Worm (Caenorhabditis elegans) whole organism, late embryonic: ENCODE measurements around the gene ciao-2B.

Experiments
- K02D7.2 ChIP-seq: sonication (generic microtip); optimal IDR thresholded peaks from 2 replicates; lab custom pipeline; 2017; ENCODE audit warnings: mild to moderate bottlenecking, missing genetic modification characterization, missing compliant biosample characterization
- K09A11.1 ChIP-seq: sonication (generic microtip); optimal IDR thresholded peaks from 2 replicates; lab custom pipeline; 2017; ENCODE audit warnings: antibody characterized with exemption, mild to moderate bottlenecking, missing genetic modification characterization, missing compliant biosample characterization; ENCODE audit not compliant: insufficient read depth
- T23F11.4 ChIP-seq: fragments of 200-800 bp; sonication (Bioruptor generic); optimal IDR thresholded peaks from 2 replicates; lab custom pipeline; 2018; ENCODE audit warnings: mild to moderate bottlenecking, missing genetic modification characterization, missing compliant biosample characterization
- ama-1 ChIP-seq: fragments of 150-350 bp; optimal IDR thresholded peaks from 2 replicates; lab custom pipeline; 2014
- ceh-14 ChIP-seq: sonication (generic microtip); optimal IDR thresholded peaks from 2 replicates; lab custom pipeline; 2016; ENCODE audit warnings: missing genotype, missing genetic modification characterization, missing compliant biosample characterization
- ceh-18 ChIP-seq: sonication (generic microtip); optimal IDR thresholded peaks from 2 replicates; lab custom pipeline; 2016; ENCODE audit warnings: missing genetic modification characterization, missing compliant biosample characterization
- ceh-19 ChIP-seq: fragments of 200-800 bp; sonication (Bioruptor generic); optimal IDR thresholded peaks from 2 replicates; lab custom pipeline; 2018; ENCODE audit warnings: mild to moderate bottlenecking, missing genetic modification characterization, missing compliant biosample characterization
- ceh-24 ChIP-seq: sonication (generic microtip); optimal IDR thresholded peaks from 2 replicates; lab custom pipeline; 2016; ENCODE audit warnings: mild to moderate bottlenecking, missing genetic modification characterization, missing compliant biosample characterization
- ceh-30 ChIP-seq: fragments of 150-350 bp; optimal IDR thresholded peaks from 2 replicates; lab custom pipeline; 2014; ENCODE audit warnings: missing biosample characterization, missing genetic modification characterization
- ceh-31 ChIP-seq: sonication (generic microtip); optimal IDR thresholded peaks from 2 replicates; lab custom pipeline; 2016; ENCODE audit warnings: missing genetic modification characterization, missing compliant biosample characterization
- ceh-34 ChIP-seq: sonication (generic microtip); optimal IDR thresholded peaks from 2 replicates; lab custom pipeline; 2016; ENCODE audit warnings: mild to moderate bottlenecking, missing genetic modification characterization, missing compliant biosample characterization
- ceh-48 ChIP-seq: sonication (generic microtip); optimal IDR thresholded peaks from 2 replicates; lab custom pipeline; 2016; ENCODE audit warnings: missing genetic modification characterization, inconsistent platforms, missing compliant biosample characterization
- ceh-9 ChIP-seq: sonication (generic microtip); optimal IDR thresholded peaks from 2 replicates; lab custom pipeline; 2016; ENCODE audit warnings: mild to moderate bottlenecking, missing genetic modification characterization, inconsistent platforms, missing compliant biosample characterization
- che-1 ChIP-seq: sonication (generic microtip); optimal IDR thresholded peaks from 2 replicates; lab custom pipeline; 2016; ENCODE audit warnings: mild to moderate bottlenecking, missing genetic modification characterization, missing compliant biosample characterization
- dmd-4 ChIP-seq: sonication (generic microtip); optimal IDR thresholded peaks from 2 replicates; lab custom pipeline; 2016; ENCODE audit warnings: borderline replicate concordance, missing genetic modification characterization, missing compliant biosample characterization
- dve-1 ChIP-seq: sonication (generic microtip); optimal IDR thresholded peaks from 2 replicates; lab custom pipeline; 2017; ENCODE audit warnings: antibody characterized with exemption, mild to moderate bottlenecking, missing genetic modification characterization, missing compliant biosample characterization
- elt-2 ChIP-seq: sonication (generic microtip); optimal IDR thresholded peaks from 2 replicates; lab custom pipeline; 2016; ENCODE audit warnings: missing genetic modification reagents, missing genetic modification characterization, missing compliant biosample characterization
- eyg-1 ChIP-seq: sonication (generic microtip); optimal IDR thresholded peaks from 2 replicates; lab custom pipeline; 2016; ENCODE audit warnings: missing genotype, missing genetic modification characterization, missing compliant biosample characterization
- fax-1 ChIP-seq: sonication (generic microtip); optimal IDR thresholded peaks from 2 replicates; lab custom pipeline; 2016; ENCODE audit warnings: missing genotype, missing genetic modification characterization, missing compliant biosample characterization
- fkh-6 ChIP-seq: sonication (generic microtip); optimal IDR thresholded peaks from 2 replicates; lab custom pipeline; 2016; ENCODE audit warnings: missing genetic modification characterization, missing compliant biosample characterization
- hlh-6 ChIP-seq: sonication (generic microtip); optimal IDR thresholded peaks from 2 replicates; lab custom pipeline; 2016; ENCODE audit warnings: missing genotype, missing genetic modification characterization, missing compliant biosample characterization
- hlh-8 ChIP-seq: sonication (generic microtip); optimal IDR thresholded peaks from 2 replicates; lab custom pipeline; 2016; ENCODE audit warnings: missing genotype, missing genetic modification characterization, missing compliant biosample characterization
- lin-11 ChIP-seq: fragments of 200-800 bp; sonication (Bioruptor generic); optimal IDR thresholded peaks from 2 replicates; lab custom pipeline; 2018; ENCODE audit warnings: mild to moderate bottlenecking, missing genetic modification characterization, missing compliant biosample characterization
- madf-2 ChIP-seq: sonication (generic microtip); optimal IDR thresholded peaks from 2 replicates; lab custom pipeline; 2017; ENCODE audit warnings: missing genetic modification characterization, missing compliant biosample characterization
- mec-3 ChIP-seq: sonication (generic microtip); optimal IDR thresholded peaks from 2 replicates; lab custom pipeline; 2016; ENCODE audit warnings: borderline replicate concordance, missing genetic modification characterization, missing compliant biosample characterization
- nfya-1 ChIP-seq: sonication (generic microtip); optimal IDR thresholded peaks from 2 replicates; lab custom pipeline; 2017; ENCODE audit warnings: missing genetic modification characterization, mild to moderate bottlenecking, missing compliant biosample characterization, antibody characterized with exemption, moderate library complexity
- nhr-232 ChIP-seq: sonication (generic microtip); optimal IDR thresholded peaks from 2 replicates; lab custom pipeline; 2016; ENCODE audit warnings: missing genetic modification characterization, missing compliant biosample characterization
- npax-4 ChIP-seq: sonication (generic microtip); optimal IDR thresholded peaks from 2 replicates; lab custom pipeline; 2016; ENCODE audit warnings: missing genetic modification characterization, missing compliant biosample characterization
- odd-2 ChIP-seq: sonication (generic microtip); optimal IDR thresholded peaks from 2 replicates; lab custom pipeline; 2017; ENCODE audit warnings: antibody characterized with exemption, mild to moderate bottlenecking, missing genetic modification characterization, missing compliant biosample characterization
- pax-1 ChIP-seq: fragments of 150-350 bp; optimal IDR thresholded peaks from 2 replicates; lab custom pipeline; 2014; ENCODE audit warnings: missing biosample characterization, missing genetic modification characterization
- pha-2 ChIP-seq: sonication (generic microtip); optimal IDR thresholded peaks from 2 replicates; lab custom pipeline; 2017; ENCODE audit warnings: mild to moderate bottlenecking, missing genetic modification characterization, missing compliant biosample characterization
- pqm-1 ChIP-seq: sonication (generic microtip); optimal IDR thresholded peaks from 2 replicates; lab custom pipeline; 2016; ENCODE audit warnings: missing genetic modification characterization, missing compliant biosample characterization
- rnt-1 ChIP-seq: sonication (generic microtip); optimal IDR thresholded peaks from 2 replicates; lab custom pipeline; 2016; ENCODE audit warnings: missing genetic modification characterization, missing compliant biosample characterization
- syd-9 ChIP-seq: sonication (generic microtip); optimal IDR thresholded peaks from 2 replicates; lab custom pipeline; 2016; ENCODE audit warnings: mild to moderate bottlenecking, missing genetic modification characterization, moderate library complexity, missing compliant biosample characterization
- ttx-3 ChIP-seq: sonication (generic microtip); optimal IDR thresholded peaks from 2 replicates; lab custom pipeline; 2016; ENCODE audit warnings: missing genetic modification reagents, missing genetic modification characterization, missing compliant biosample characterization
- unc-3 ChIP-seq, 2 experiments: fragments of 200-800 bp in 1 of 2; sonication (Bioruptor generic) in 1 of 2; sonication (generic microtip) in 1 of 2; conservative IDR thresholded peaks in 1 of 2; optimal IDR thresholded peaks in 1 of 2; 2 replicates each; pipeline versions ENCODE4 v1.3.6 to Lab custom; 2016 to 2022; ENCODE audit warnings: missing compliant biosample characterization in 2 of 2, missing genetic modification characterization in 2 of 2, missing genetic modification reagents in 1 of 2
- unc-42 ChIP-seq: sonication (generic microtip); optimal IDR thresholded peaks from 2 replicates; lab custom pipeline; 2016; ENCODE audit warnings: missing genotype, missing genetic modification characterization, missing compliant biosample characterization
- unc-55 ChIP-seq: sonication (generic microtip); optimal IDR thresholded peaks from 2 replicates; lab custom pipeline; 2017; ENCODE audit warnings: missing biosample characterization, missing genetic modification reagents, missing genetic modification characterization
- zip-5 ChIP-seq: sonication (generic microtip); optimal IDR thresholded peaks from 2 replicates; lab custom pipeline; 2016; ENCODE audit warnings: missing genetic modification characterization, missing compliant biosample characterization

Gene ciao-2B

DNA sequence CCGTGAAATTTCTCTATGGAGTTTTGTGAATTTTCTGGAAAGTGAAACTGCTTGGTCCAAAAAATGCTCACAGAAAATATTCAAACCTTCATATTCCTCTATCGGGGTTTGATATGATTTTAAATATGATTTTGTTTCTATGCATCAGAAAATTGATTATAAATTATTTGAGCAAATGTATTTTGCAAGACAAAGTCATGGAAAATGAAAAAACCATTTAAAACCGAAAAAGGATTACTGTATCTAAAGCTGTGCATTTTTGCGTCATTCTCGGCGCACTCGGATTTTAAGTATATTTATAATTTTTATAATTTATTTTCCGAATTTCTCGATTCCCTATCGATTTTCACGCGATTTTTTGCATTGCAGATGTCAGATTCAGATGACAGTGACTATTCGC is 32.2 kb upstream of the ciao-2B start, which contains the start of gene pssy-2:
pssy-2 (plus strand) TSS at position 301 of the 400 bp plus-strand sequence.
- no peak for TF ChIP-seq hlh-8 (tag; lab: Kevin White, UChicago)
- TF ChIP-seq odd-2 (tag; lab: Kevin White, UChicago) = no peak
- TF ChIP-seq ceh-34 (tag; lab: Kevin White, UChicago) = no peak
- TF ChIP-seq lin-11 = no peak
- no peak for TF ChIP-seq ceh-19 (GFP tag; lab: Kevin White, UChicago)
- no peak for TF ChIP-seq ceh-30 (tag; lab: Kevin White, UChicago)
- no peak for TF ChIP-seq fax-1 (tag; lab: Kevin White, UChicago)
- TF ChIP-seq K02D7.2 = no peak
- TF ChIP-seq K09A11.1 (tag; lab: Kevin White, UChicago) = no peak
- no peak for TF ChIP-seq unc-3 (GFP tag; conservative IDR thresholded peaks at IDR 0.05; lab: Robert Waterston, UW)
- TF ChIP-seq unc-3 (tag; optimal IDR thresholded peaks at IDR 0.05; lab: Kevin White, UChicago) = no peak
- no peak for TF ChIP-seq nfya-1 (tag; lab: Kevin White, UChicago)
- no peak for TF ChIP-seq ttx-3 (tag; lab: Kevin White, UChicago)
- TF ChIP-seq pax-1 (tag; lab: Kevin White, UChicago) = no peak

DNA sequence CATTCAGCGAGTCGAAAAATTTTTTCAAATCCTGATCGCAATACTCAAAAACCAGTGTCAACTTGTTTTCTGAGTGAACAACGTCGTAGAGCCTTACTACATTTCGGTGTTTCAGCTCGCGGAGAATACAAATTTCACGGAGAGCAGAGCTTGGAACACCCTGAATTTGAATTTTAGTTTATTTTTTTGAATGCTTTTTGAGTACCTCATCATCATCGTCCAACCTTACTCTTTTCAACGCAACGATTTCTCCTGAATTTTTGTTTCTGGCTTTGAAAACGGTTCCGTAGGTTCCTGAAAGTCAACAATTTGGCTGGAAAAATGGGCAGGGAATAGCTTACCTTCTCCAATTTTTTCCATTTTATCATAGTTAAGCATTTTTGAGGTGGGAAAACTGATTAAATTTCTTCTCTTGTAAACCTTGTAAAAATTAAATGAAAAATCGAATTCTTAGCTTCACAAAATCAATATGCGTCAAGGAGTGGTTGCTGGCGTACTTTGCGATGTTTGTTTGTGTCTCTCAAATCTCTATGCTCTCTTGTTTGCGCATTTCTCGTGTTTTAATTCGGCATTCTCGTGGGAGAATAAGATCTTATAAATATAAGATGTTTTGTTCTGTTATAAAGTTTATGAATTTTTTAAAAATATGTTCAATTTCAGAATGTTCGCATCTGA is 26.7 kb upstream of the ciao-2B start, which contains the start of gene cdk-5:
cdk-5 (minus strand) TSS at position 425 of the 675 bp plus-strand sequence.
- TF ChIP-seq hlh-8 (tag; lab: Kevin White, UChicago) (no peak), dmd-4 (tag; lab: Kevin White, UChicago) (no peak), fkh-6 (tag; lab: Kevin White, UChicago) (no peak), nfya-1 (tag; lab: Kevin White, UChicago) (peak; percentile 88), ceh-31 (peak; percentile 29), ceh-9 (tag; lab: Kevin White, UChicago) (no peak), unc-55 (GFP tag; lab: Kevin White, UChicago) (peak; percentile 29), ceh-30 (tag; lab: Kevin White, UChicago) (peak; percentile 60), dve-1 (tag; lab: Kevin White, UChicago) (peak; percentile 58), pax-1 (tag; lab: Kevin White, UChicago) (peak; percentile 70), ceh-19 (GFP tag; lab: Kevin White, UChicago) (no peak), ceh-48 (tag; lab: Kevin White, UChicago) (peak; percentile 69), unc-42 (tag; lab: Kevin White, UChicago) (peak; percentile 75)
- TF ChIP-seq, all 69 proteins: peak for 8

DNA sequence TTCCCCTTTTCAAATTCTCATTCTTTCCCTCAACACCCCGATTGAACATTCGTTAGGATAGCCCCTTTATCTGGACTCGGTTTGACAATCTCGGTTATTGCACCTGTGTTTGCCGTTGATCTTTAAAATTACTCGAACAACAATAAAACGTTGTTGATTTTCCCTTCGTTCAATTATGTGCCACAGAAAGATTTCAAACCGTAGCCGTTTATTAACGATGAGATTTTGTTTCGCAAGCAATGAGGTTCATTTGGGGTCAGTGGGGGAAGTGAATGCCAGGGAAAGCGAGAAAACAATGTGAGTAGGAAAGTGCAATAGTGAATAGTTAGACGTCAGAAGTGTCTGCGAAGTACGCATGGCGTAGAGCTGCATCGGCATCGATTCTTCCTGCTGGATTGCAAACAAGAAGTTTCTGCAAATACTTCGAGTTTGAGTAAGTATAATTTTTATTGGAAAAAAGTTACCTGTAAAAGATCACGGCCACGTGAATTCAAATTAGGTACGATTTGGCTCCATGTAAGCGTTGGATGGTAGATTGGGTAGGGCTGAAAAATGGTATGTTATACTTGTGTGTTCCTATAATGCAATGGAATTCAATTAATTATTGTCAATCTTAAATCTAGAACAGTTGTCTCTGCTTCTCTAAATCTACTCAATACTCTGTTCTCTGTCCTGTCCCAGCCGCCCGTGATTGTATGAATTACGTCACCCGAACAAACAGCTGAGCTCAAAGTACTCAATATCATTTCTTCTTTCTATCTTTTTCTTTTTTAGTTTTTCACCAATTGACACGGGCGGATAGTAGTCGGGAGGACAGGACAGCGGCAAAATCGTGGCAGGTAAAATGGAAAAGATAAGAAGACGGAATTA is 25.4 kb upstream of the ciao-2B start, which contains the start of gene kel-3:
kel-3 (plus strand) TSS at position 328 of the 870 bp plus-strand sequence.
- peak; percentile 34 for TF ChIP-seq ceh-18 (tag; lab: Kevin White, UChicago)
- peak; percentile 63 for TF ChIP-seq elt-2 (tag; lab: Kevin White, UChicago)
- TF ChIP-seq ama-1 = peak; percentile 85
- no peak for TF ChIP-seq npax-4 (tag; lab: Kevin White, UChicago)
- no peak for TF ChIP-seq K02D7.2
- peak; percentile 49 for TF ChIP-seq unc-55 (GFP tag; lab: Kevin White, UChicago)
- TF ChIP-seq pqm-1 = peak; percentile 8

DNA sequence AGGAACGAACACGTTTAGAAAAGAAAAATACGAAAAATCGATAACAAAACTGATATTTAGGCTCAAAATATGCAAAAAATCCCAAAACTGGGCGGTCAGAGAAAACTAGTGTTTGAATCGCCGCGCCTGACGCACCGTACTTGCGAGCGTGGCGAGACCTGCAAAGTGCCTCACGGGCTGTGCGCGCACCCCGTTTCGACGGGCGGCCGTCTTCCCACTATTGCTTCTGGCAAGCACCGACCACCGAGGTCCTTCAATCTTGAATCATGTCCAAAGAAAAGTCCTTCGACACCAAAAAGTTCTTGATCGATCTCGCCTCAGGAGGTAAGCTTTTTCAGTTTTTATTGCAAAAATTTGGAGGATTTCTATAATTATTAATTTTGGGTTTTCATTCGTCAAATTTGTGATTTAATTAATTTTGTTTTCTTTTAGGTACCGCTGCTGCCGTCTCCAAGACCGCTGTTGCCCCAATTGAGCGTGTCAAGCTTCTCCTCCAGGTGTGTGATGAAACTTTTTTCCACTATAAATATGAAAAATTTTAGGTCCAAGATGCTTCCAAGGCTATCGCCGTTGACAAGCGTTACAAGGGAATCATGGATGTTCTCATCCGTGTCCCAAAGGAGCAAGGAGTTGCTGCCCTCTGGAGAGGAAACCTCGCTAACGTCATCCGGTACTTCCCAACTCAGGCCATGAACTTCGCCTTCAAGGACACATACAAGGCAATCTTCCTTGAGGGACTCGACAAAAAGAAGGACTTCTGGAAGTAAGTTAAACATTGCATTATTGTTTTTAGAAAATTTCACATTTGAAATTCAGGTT is 23.8 kb upstream of the ciao-2B start, which contains the start of gene ant-1.1:
ant-1.1 (plus strand) TSS at position 199 of the 819 bp plus-strand sequence.
- no peak for TF ChIP-seq madf-2 (tag; lab: Kevin White, UChicago)
- no peak for TF ChIP-seq syd-9 (tag; lab: Kevin White, UChicago)
- no peak for TF ChIP-seq zip-5 (tag; lab: Kevin White, UChicago)
- TF ChIP-seq ceh-9 (tag; lab: Kevin White, UChicago) = no peak
- TF ChIP-seq npax-4 (tag; lab: Kevin White, UChicago) = no peak
- TF ChIP-seq hlh-6 (tag; lab: Kevin White, UChicago) = no peak
- peak; percentile 45 for TF ChIP-seq dve-1 (tag; lab: Kevin White, UChicago)
- TF ChIP-seq che-1 (tag; lab: Kevin White, UChicago) = peak; percentile 33
- TF ChIP-seq mec-3 (tag; lab: Kevin White, UChicago) = no peak
- TF ChIP-seq T23F11.4 = peak; percentile 14
- no peak for TF ChIP-seq hlh-8 (tag; lab: Kevin White, UChicago)
- no peak for TF ChIP-seq odd-2 (tag; lab: Kevin White, UChicago)
- no peak for TF ChIP-seq eyg-1
- TF ChIP-seq ceh-18 (tag; lab: Kevin White, UChicago) = peak; percentile 82
- peak; percentile 56 for TF ChIP-seq ceh-14 (tag; lab: Kevin White, UChicago)
- peak; percentile 18 for TF ChIP-seq pha-2 (tag; lab: Kevin White, UChicago)
- TF ChIP-seq nhr-232 (tag; lab: Kevin White, UChicago) = no peak
- TF ChIP-seq rnt-1 (tag; lab: Kevin White, UChicago) = peak; percentile 59
- TF ChIP-seq ceh-24 = peak; percentile 26
